Worm (Caenorhabditis elegans) whole organism, L4/young adult: ENCODE measurements around the gene srxa-13.

Experiments
- W03F9.2 ChIP-seq: fragments of 150-350 bp; optimal IDR thresholded peaks from 2 replicates; lab custom pipeline; 2014; ENCODE audit warnings: missing biosample characterization, missing genetic modification characterization
- dao-5 ChIP-seq: sonication (generic microtip); optimal IDR thresholded peaks from 2 replicates; lab custom pipeline; 2016; ENCODE audit warnings: missing genotype, missing genetic modification characterization, moderate library complexity, missing compliant biosample characterization
- him-1 ChIP-seq: sonication (generic microtip); optimal IDR thresholded peaks from 2 replicates; lab custom pipeline; 2016; ENCODE audit warnings: missing genotype, missing genetic modification reagents, missing genetic modification characterization, missing compliant biosample characterization

srxa-13 gene

DNA sequence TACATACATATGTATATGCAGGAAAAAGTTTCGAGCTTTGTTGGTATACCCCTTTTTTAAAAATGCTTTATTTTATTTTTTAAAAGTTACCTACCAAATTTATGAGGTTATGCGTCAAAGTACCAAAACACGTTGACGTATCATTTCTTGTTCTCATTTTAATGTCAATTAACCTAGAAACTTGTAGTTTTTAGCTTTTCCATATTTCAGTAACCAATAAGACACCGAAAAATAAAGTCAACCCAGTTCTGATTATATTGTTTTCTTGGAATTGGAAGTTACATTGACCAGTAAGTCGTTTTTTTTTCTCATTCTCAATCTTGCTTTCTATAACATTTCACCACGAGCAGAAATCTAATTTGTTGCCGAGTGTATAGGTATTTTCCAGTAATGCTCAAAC lies 7.2 kb downstream of the srxa-13 start, which contains the start of gene srw-145:
Gene srw-145 (plus strand): TSS at position 301 of the 400 bp plus-strand sequence.
- no peak for TF ChIP-seq W03F9.2 (tag; lab: Kevin White, UChicago)
- no peak for TF ChIP-seq dao-5
- no peak for TF ChIP-seq him-1 (tag; lab: Kevin White, UChicago)

DNA sequence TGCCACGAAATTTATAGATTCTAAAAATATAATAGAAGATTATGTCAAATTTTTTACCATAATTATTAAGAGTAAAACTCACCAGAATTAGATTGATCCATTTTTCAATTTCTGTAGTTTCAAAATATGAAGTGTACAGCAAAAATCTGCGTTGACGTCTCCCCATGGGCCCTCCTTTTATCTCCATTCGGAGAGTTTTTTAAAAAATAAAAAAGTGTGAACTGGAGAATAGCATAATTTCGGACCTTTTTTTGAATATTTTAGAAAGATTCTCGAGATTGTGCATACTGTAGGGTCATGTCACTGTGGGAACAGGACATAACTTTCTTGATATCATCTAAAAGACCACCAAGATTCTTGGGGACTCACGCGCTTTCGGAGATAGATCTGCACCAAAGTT lies 12.5 kb downstream of the srxa-13 start, which contains the start of gene dpr-1:
Gene dpr-1 (minus strand): TSS at position 101 of the 400 bp plus-strand sequence.
- TF ChIP-seq dao-5 = no peak
- TF ChIP-seq W03F9.2 (tag; lab: Kevin White, UChicago) = no peak
- TF ChIP-seq him-1 (tag; lab: Kevin White, UChicago) = no peak

DNA sequence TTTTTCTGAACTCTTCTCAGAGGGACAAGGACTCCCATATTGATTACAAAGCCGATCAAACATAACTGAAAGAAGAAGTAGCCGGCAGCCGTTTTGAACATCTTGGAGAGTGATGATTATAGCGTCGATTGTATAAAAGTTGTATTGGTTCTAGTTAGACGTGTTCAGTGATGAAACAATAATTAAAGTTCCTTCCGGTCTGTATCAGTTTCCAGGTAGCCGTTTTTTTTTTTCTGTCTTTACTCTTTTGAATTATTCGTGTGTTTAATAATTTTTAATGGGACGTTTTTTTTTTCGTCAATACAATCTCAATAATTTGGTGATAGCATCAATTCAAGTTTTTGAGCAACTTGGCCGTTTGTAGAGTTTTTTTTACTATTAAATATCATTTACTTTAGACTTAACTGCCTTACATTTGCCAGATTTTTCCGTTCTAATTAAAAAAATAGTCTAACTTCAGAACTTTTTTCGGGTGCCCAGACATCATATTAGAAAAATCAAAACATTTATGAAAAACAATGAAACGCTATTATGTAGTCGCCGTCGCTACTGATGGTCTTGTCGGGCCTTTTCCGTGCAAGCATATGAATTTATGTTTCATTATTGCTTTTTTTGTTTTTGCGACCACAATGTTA lies 16.9 kb downstream of the srxa-13 start, which contains the start of the genes srx-10 and clec-226:
Gene srx-10 (minus strand): TSS at position 101 of the 635 bp plus-strand sequence.
Gene clec-226 (plus strand): TSS at position 585 of the 635 bp plus-strand sequence.
- TF ChIP-seq dao-5 (no peak), W03F9.2 (tag; lab: Kevin White, UChicago) (no peak), him-1 (tag; lab: Kevin White, UChicago) (no peak)

ce11 chrV:13949010-13949409 lies 19.4 kb downstream of the srxa-13 start, which contains the start of gene R10D12.6:
TSS of gene R10D12.6 (plus strand) at chrV:13949310.
- TF ChIP-seq him-1 (tag; lab: Kevin White, UChicago) = no peak
- TF ChIP-seq dao-5 = no peak
- no peak for TF ChIP-seq W03F9.2 (tag; lab: Kevin White, UChicago)

- TF ChIP-seq dao-5 = no peak
- no peak for TF ChIP-seq him-1 (tag; lab: Kevin White, UChicago)
- TF ChIP-seq W03F9.2 (tag; lab: Kevin White, UChicago) = no peak
Measured at ce11 chrV:13949752-13950151, 20.1 kb downstream of the srxa-13 start, which contains the start of gene R10D12.7. TSS of gene R10D12.7 (plus strand) at chrV:13950052.

DNA sequence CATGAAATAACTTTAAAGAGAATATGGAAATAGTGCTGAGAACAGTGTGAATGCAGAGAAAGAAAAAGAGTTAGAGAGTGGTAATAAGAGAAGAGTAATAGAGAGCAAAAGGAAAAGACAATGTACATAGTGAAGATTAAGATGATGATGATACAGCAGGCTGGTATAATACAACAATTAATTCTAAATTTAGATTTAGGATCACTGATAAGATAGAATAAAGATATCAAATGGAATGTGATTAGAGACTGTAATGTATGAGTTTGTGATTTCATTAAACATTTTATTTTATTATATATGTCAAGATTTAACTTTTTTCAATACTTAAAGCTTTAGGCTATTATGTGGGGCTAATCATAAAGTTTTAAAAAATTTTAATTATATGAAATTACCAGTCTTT lies 23.6 kb downstream of the srxa-13 start, which contains the start of gene R10D12.8:
Gene R10D12.8 (minus strand): TSS at position 101 of the 400 bp plus-strand sequence.
- TF ChIP-seq W03F9.2 (tag; lab: Kevin White, UChicago) = no peak
- TF ChIP-seq dao-5 = no peak
- TF ChIP-seq him-1 (tag; lab: Kevin White, UChicago) = no peak

DNA sequence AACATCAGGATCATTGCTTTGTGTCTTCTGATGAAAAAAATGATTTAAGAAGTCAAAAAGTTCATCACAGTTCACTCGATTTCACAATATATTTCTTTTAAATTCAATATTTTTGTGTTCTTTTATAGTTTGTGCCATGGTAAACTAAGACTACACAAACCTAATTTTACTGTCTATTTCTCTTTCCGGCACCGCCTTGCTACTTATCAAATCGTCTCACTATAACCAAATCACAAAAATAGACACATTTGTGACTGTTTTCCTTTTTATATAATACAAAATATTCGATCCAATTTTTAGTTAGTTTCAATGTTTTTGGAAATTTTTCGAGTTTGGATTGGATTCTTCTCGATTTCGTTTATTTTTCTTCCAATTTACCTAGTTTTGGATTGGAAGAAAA lies 24.5 kb downstream of the srxa-13 start, which contains the start of gene swt-6:
Gene swt-6 (plus strand): TSS at position 301 of the 400 bp plus-strand sequence.
- no peak for TF ChIP-seq him-1 (tag; lab: Kevin White, UChicago)
- TF ChIP-seq dao-5 = no peak
- TF ChIP-seq W03F9.2 (tag; lab: Kevin White, UChicago) = no peak

DNA sequence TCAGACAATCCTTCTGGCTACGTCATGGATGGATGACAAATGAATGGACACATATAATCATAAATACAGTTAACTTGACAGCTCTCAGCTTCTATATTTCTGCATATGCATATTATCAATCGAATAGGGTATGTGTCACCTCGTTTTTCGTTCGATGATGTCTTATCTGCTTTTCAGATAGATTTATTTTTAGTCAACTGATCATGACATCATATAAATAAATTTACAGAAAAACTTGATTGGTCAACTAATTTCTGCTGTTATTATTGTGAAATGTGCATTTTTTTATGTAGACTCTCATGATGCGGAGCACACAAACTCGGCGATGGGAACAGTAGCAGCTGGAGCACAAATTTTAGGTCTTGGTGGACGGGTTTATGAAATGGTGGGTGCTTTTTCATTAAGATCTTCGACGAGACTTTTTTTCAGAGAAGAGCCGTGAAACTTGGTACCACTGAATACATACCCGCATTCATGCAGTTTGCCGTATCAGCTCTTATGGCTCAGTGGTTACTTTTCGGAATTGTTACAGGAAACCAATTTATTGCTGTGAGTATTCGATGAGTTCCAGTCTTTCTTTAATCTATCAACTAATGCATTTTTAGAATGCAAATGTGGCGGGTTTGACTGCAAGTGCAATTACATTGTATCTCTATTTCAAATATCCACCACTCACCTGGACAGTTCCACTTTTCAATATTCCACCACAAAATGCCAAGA lies 25.9 kb downstream of the srxa-13 start:
- TF ChIP-seq dao-5 = no peak
- no peak for TF ChIP-seq W03F9.2 (tag; lab: Kevin White, UChicago)
- no peak for TF ChIP-seq him-1 (tag; lab: Kevin White, UChicago)

DNA sequence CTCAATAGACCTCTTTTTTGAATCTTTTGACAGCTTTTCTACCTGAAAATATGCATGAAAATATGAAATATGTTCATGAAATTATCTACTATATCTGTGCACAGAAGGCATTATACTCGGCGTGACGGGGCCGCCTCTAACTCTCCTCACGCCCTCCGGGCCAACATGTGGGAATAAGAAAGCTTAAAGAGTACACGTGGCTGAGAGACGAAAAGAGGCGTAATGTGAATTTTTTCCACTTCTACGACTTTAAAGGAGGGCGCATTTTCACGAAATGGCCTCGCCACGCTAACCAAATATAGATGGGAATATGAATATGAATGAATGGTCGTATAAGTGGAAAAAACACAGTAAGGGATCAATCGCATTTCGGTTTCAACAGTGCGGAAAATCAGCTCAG lies 28.1 kb downstream of the srxa-13 start:
- TF ChIP-seq him-1 (tag; lab: Kevin White, UChicago) = no peak
- TF ChIP-seq dao-5 = no peak
- no peak for TF ChIP-seq W03F9.2 (tag; lab: Kevin White, UChicago)

DNA sequence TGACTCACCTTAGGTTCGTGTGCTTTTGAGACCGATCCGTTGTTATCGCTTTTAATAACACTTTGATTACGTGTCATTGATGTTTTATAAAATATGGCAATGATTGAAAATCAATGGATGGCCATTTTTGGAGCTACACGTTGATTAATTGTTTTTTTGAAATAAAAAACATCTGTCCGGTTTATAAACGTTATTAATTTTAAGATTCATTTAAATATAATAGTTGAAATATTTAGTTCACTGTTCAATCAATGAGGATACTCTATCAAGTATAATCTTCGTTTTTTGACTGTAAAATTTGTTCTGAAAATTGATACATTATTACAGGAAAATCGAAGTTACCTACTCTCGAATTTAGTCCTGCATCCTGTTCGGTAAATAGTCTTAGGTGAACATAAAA lies 28.6 kb downstream of the srxa-13 start, which contains the start of gene R10D12.10:
Gene R10D12.10 (minus strand): TSS at position 101 of the 400 bp plus-strand sequence.
- TF ChIP-seq W03F9.2 (tag; lab: Kevin White, UChicago) = no peak
- no peak for TF ChIP-seq dao-5
- no peak for TF ChIP-seq him-1 (tag; lab: Kevin White, UChicago)

ce11 chrV:13960916-13961315 lies 31.3 kb downstream of the srxa-13 start, which contains the start of gene srh-24:
TSS of gene srh-24 (minus strand) at chrV:13961016.
- no peak for TF ChIP-seq dao-5
- no peak for TF ChIP-seq him-1 (tag; lab: Kevin White, UChicago)
- TF ChIP-seq W03F9.2 (tag; lab: Kevin White, UChicago) = no peak

DNA sequence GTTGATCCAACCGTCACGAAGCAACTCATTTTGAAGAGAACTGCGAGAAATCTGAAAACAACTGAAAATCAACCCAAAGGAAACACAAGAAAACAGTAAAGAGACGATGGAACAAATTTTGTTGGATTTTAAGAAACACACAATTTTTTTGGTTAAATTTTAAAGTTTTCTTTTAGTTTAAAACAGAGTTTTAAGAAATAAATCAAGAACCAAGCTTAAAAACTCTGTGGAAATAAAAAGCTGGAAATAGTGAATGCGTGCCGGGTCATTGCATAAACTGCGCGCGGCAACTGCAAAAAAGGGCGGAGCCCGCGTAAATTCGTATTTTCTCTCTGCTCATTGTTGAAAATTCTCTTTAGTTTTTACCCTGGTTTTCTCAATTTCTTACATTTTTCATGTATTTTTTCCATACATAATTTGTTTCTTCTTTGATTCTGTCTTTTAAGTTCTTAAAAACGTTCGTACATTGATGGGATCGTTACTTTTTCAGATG lies 32.4 kb downstream of the srxa-13 start, which contains the start of the genes algn-13 and R10D12.13:
Gene algn-13 (minus strand): TSS at position 51 of the 493 bp plus-strand sequence.
Gene R10D12.13 (plus strand): TSS at position 491 of the 493 bp plus-strand sequence.
- TF ChIP-seq W03F9.2 (tag; lab: Kevin White, UChicago) (peak; percentile 78), dao-5 (no peak)

DNA sequence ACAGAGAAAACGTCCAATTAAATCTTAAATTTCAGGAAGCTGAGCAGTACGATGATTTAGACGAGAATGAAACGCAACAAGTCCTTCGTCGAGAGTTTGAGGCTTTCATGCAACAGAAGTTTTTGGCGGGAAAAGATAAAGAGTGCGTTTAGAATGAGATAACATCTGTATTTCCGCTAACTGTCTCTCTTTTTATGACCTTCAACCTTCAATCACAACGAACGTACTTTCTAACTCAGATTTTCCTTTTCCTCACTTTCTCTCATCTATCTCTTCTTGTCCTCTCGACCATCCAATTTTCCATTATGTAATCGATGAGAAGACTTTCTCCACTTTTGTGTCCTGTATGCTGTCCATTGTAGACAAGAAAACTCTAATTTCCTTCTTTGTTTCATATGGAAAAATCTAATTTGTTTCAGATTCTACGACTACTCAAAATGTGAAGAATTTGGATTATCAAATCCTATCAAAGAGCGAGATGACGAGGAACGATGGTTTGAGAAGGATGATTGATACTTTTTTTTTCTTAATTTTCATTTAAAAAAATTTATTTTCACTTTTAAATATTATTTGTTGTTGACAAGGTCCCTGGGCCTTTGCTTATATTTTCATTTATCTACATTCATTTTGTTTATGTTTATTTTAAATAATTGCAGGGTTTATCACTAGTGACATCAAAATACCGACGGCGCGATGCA lies 33.8 kb downstream of the srxa-13 start, which contains the start of gene sao-1:
Gene sao-1 (plus strand): TSS at position 648 of the 698 bp plus-strand sequence.
- TF ChIP-seq W03F9.2 (tag; lab: Kevin White, UChicago) (no peak), dao-5 (no peak), him-1 (tag; lab: Kevin White, UChicago) (no peak)
